Worm (Caenorhabditis elegans) whole organism, L4 larva: ENCODE results near the gene F23D12.11.

Experiments
- F37D6.2 ChIP-seq: sonication (generic microtip); optimal IDR thresholded peaks from 2 replicates; lab custom pipeline; 2016; ENCODE audit warnings: mild to moderate bottlenecking, missing genetic modification characterization, missing compliant biosample characterization
- F49E8.2 ChIP-seq: sonication (generic microtip); optimal IDR thresholded peaks from 2 replicates; lab custom pipeline; 2016; ENCODE audit warnings: missing compliant biosample characterization, mild to moderate bottlenecking, missing genetic modification characterization, borderline replicate concordance
- ZK337.2 ChIP-seq: fragments of 200-800 bp; sonication (Bioruptor generic); IDR thresholded peaks from 2 replicates; pipeline ENCODE4 v1.3.6; 2022; ENCODE audit warnings: missing genetic modification reagents, missing genetic modification characterization, missing compliant biosample characterization
- ZK546.5 ChIP-seq, 2 experiments: sonication (generic microtip); optimal IDR thresholded peaks; 2 replicates each; lab custom pipeline; 2017; ENCODE audit warnings: missing biosample characterization in 2 of 2, missing genetic modification characterization in 2 of 2
- aha-1 ChIP-seq: fragments of 150-350 bp; peaks from one replicate; lab custom pipeline; 2014; ENCODE audit warnings: missing biosample characterization, missing genetic modification characterization
- ceh-20 ChIP-seq: fragments of 200-800 bp; sonication (Bioruptor generic); IDR thresholded peaks from 2 replicates; pipeline ENCODE4 v1.3.6; 2022; ENCODE audit warnings: missing genetic modification reagents, missing genetic modification characterization, missing compliant biosample characterization
- ces-1 ChIP-seq: fragments of 150-350 bp; sonication (generic microtip); optimal IDR thresholded peaks from 4 replicates; lab custom pipeline; 2014; ENCODE audit warnings: missing biosample characterization, missing genetic modification reagents, missing genetic modification characterization
- cey-2 ChIP-seq: sonication (generic microtip); optimal IDR thresholded peaks from 3 replicates; lab custom pipeline; 2017; ENCODE audit warnings: missing genetic modification characterization, mild to moderate bottlenecking, missing compliant biosample characterization, antibody characterized with exemption, borderline replicate concordance; ENCODE audit not compliant: insufficient read depth
- ctbp-1 ChIP-seq: fragments of 200-800 bp; sonication (Bioruptor generic); IDR thresholded peaks from 2 replicates; pipeline ENCODE4 v1.3.6; 2022; ENCODE audit warnings: missing genetic modification reagents, missing genetic modification characterization, missing compliant biosample characterization
- daf-16 ChIP-seq, 3 experiments: sonication (generic microtip); optimal IDR thresholded peaks; 2 replicates each; lab custom pipeline; 2016 to 2017; ENCODE audit warnings: missing genetic modification characterization in 3 of 3, missing genetic modification reagents in 3 of 3, mild to moderate bottlenecking in 2 of 3, missing compliant biosample characterization in 2 of 3, missing biosample characterization in 1 of 3, moderate library complexity in 1 of 3
- daf-8 ChIP-seq: fragments of 200-800 bp; sonication (Bioruptor generic); IDR thresholded peaks from 2 replicates; pipeline ENCODE4 v1.3.6; 2022; ENCODE audit warnings: missing genetic modification characterization, missing compliant biosample characterization
- dmd-8 ChIP-seq: fragments of 200-800 bp; sonication (Bioruptor generic); IDR thresholded peaks from 2 replicates; pipeline ENCODE4 v1.3.6; 2022; ENCODE audit warnings: missing genetic modification characterization, missing compliant biosample characterization
- dve-1 ChIP-seq: sonication (generic microtip); optimal IDR thresholded peaks from 2 replicates; lab custom pipeline; 2017; ENCODE audit warnings: antibody characterized with exemption, mild to moderate bottlenecking, missing genetic modification characterization, missing compliant biosample characterization; ENCODE audit not compliant: insufficient read depth
- egl-43 ChIP-seq: fragments of 200-800 bp; sonication (Bioruptor generic); IDR thresholded peaks from 2 replicates; pipeline ENCODE4 v1.3.6; 2022; ENCODE audit warnings: missing genetic modification reagents, missing genetic modification characterization, missing compliant biosample characterization
- hif-1 ChIP-seq, 2 experiments: sonication (generic microtip); optimal IDR thresholded peaks; 2 replicates each; lab custom pipeline; 2016 to 2017; ENCODE audit warnings: missing compliant biosample characterization in 2 of 2, missing genetic modification characterization in 2 of 2, missing genetic modification reagents in 2 of 2, missing genotype in 2 of 2, mild to moderate bottlenecking in 1 of 2
- hlh-30 ChIP-seq: sonication (generic microtip); optimal IDR thresholded peaks from 2 replicates; lab custom pipeline; 2017; ENCODE audit warnings: antibody characterized with exemption, mild to moderate bottlenecking, missing genetic modification characterization, missing compliant biosample characterization; ENCODE audit not compliant: insufficient read depth
- lin-1 ChIP-seq: fragments of 200-800 bp; sonication (Bioruptor generic); IDR thresholded peaks from 2 replicates; pipeline ENCODE4 v1.3.6; 2022; ENCODE audit warnings: missing genetic modification reagents, missing genetic modification characterization, missing compliant biosample characterization
- lin-13 ChIP-seq: fragments of 150-350 bp; optimal IDR thresholded peaks from 2 replicates; lab custom pipeline; 2014; ENCODE audit warnings: missing biosample characterization, missing genetic modification reagents, missing genetic modification characterization
- lin-39 ChIP-seq: fragments of 150-350 bp; optimal IDR thresholded peaks from 2 replicates; lab custom pipeline; 2014; ENCODE audit warnings: missing biosample characterization, missing genetic modification reagents, missing genetic modification characterization
- lsy-2 ChIP-seq, 2 experiments: fragments of 150-350 bp in 1 of 2; sonication (generic microtip) in 1 of 2; optimal IDR thresholded peaks; 2 replicates each; lab custom pipeline; 2014 to 2017; ENCODE audit warnings: missing biosample characterization in 2 of 2, missing genetic modification characterization in 2 of 2
- mdl-1 ChIP-seq, 2 experiments: fragments of 150-350 bp in 1 of 2; sonication (generic microtip) in 1 of 2; optimal IDR thresholded peaks; 2 replicates each; lab custom pipeline; 2014 to 2017; ENCODE audit warnings: missing biosample characterization in 2 of 2, missing genetic modification characterization in 2 of 2
- mep-1 ChIP-seq: fragments of 150-350 bp; sonication (generic microtip); optimal IDR thresholded peaks from 3 replicates; lab custom pipeline; 2014; ENCODE audit warnings: missing biosample characterization, missing genetic modification characterization
- mes-2 ChIP-seq: sonication (generic microtip); optimal IDR thresholded peaks from 2 replicates; lab custom pipeline; 2016; ENCODE audit warnings: missing genotype, mild to moderate bottlenecking, missing genetic modification characterization, missing compliant biosample characterization; ENCODE audit not compliant: poor library complexity, severe bottlenecking
- nhr-111 ChIP-seq: fragments of 200-800 bp; sonication (Bioruptor generic); optimal IDR thresholded peaks from 2 replicates; lab custom pipeline; 2018; ENCODE audit warnings: mild to moderate bottlenecking, missing genetic modification characterization, missing compliant biosample characterization
- nhr-28 ChIP-seq: fragments of 150-350 bp; optimal IDR thresholded peaks from 2 replicates; lab custom pipeline; 2014; ENCODE audit warnings: missing biosample characterization, missing genetic modification characterization
- nhr-41 ChIP-seq: fragments of 200-800 bp; sonication (Bioruptor generic); IDR thresholded peaks from 2 replicates; pipeline ENCODE4 v1.3.6; 2022; ENCODE audit warnings: missing genetic modification reagents, missing genetic modification characterization, missing compliant biosample characterization
- nhr-48 ChIP-seq: sonication (generic microtip); optimal IDR thresholded peaks from 2 replicates; lab custom pipeline; 2016; ENCODE audit warnings: mild to moderate bottlenecking, missing genetic modification characterization, missing compliant biosample characterization
- nhr-6 ChIP-seq: fragments of 150-350 bp; optimal IDR thresholded peaks from 2 replicates; lab custom pipeline; 2014; ENCODE audit warnings: missing biosample characterization, missing genetic modification characterization
- nhr-76 ChIP-seq: fragments of 150-350 bp; optimal IDR thresholded peaks from 2 replicates; lab custom pipeline; 2014; ENCODE audit warnings: missing biosample characterization, missing genetic modification characterization
- pha-4 ChIP-seq, 2 experiments: fragments of 150-350 bp in 1 of 2; fragments of 200-800 bp in 1 of 2; sonication (Bioruptor generic) in 1 of 2; IDR thresholded peaks in 1 of 2; optimal IDR thresholded peaks in 1 of 2; 2 replicates each; pipeline versions ENCODE4 v1.3.6 to Lab custom; 2014 to 2022; ENCODE audit warnings: missing genetic modification characterization in 2 of 2, missing genetic modification reagents in 2 of 2, missing biosample characterization in 1 of 2, missing compliant biosample characterization in 1 of 2
- rbr-2 ChIP-seq: sonication (generic microtip); optimal IDR thresholded peaks from 2 replicates; lab custom pipeline; 2016; ENCODE audit warnings: missing genotype, missing genetic modification characterization, missing compliant biosample characterization
- saeg-2 ChIP-seq: fragments of 200-800 bp; sonication (Bioruptor generic); IDR thresholded peaks from 2 replicates; pipeline ENCODE4 v1.3.6; 2022; ENCODE audit warnings: missing genetic modification reagents, missing genetic modification characterization, missing compliant biosample characterization
- set-16 ChIP-seq: fragments of 200-800 bp; sonication (Bioruptor generic); IDR thresholded peaks from 2 replicates; pipeline ENCODE4 v1.3.6; 2022; ENCODE audit warnings: missing genetic modification reagents, missing genetic modification characterization, missing compliant biosample characterization
- spr-1 ChIP-seq: sonication (generic microtip); optimal IDR thresholded peaks from 2 replicates; lab custom pipeline; 2016; ENCODE audit warnings: mild to moderate bottlenecking, missing genetic modification characterization, missing compliant biosample characterization
- spr-3 ChIP-seq: fragments of 200-800 bp; sonication (Bioruptor generic); optimal IDR thresholded peaks from 2 replicates; lab custom pipeline; 2018; ENCODE audit warnings: mild to moderate bottlenecking, missing genetic modification characterization, missing compliant biosample characterization
- unc-62 ChIP-seq, 3 experiments: fragments of 150-350 bp in 1 of 3; sonication (generic microtip); optimal IDR thresholded peaks in 2 of 3; peaks in 1 of 3; 1 replicate in 1 of 3; 2 replicates in 2 of 3; lab custom pipeline; 2014 to 2017; ENCODE audit warnings: missing biosample characterization in 3 of 3, missing genetic modification characterization in 3 of 3, missing genetic modification reagents in 3 of 3, missing genotype in 1 of 3
- vab-7 ChIP-seq: fragments of 200-800 bp; sonication (Bioruptor generic); IDR thresholded peaks from 2 replicates; pipeline ENCODE4 v1.3.6; 2022; ENCODE audit warnings: missing genetic modification reagents, missing genetic modification characterization, missing compliant biosample characterization
- zfp-2 ChIP-seq: sonication (generic microtip); optimal IDR thresholded peaks from 2 replicates; lab custom pipeline; 2016; ENCODE audit warnings: mild to moderate bottlenecking, missing genetic modification characterization, missing compliant biosample characterization
- zfp-3 ChIP-seq: fragments of 200-800 bp; sonication (Bioruptor generic); conservative IDR thresholded peaks from 2 replicates; pipeline ENCODE4 v1.3.6; 2022; ENCODE audit warnings: missing genetic modification reagents, missing genetic modification characterization, missing compliant biosample characterization
- zip-11 ChIP-seq: fragments of 200-800 bp; sonication (Bioruptor generic); IDR thresholded peaks from 2 replicates; pipeline ENCODE4 v1.3.6; 2022; ENCODE audit warnings: missing genetic modification characterization, missing compliant biosample characterization

Gene F23D12.11

DNA sequence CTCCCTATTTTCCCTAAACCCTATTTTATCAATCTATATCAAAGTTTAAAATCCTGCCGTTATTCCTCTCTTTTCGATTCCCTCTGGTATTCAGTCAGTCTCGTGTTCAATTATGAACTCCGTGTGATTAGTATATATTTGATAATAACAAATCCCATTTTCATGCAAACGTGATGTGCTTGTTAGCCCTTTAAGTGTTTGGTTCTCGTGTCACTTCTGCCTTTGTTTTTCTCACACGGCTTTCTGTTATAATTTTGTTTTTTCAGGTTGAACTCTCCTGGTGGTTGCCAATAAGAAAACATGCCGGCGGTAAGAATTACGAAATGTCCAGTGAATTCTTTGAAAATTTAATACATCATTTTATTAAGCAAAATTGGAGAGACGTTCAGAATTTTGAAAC is 42.0 kb upstream of the F23D12.11 start, which contains the start of gene M163.21:
M163.21 (plus strand) TSS at position 301 of the 400 bp plus-strand sequence.
- no peak for TF ChIP-seq aha-1 (tag; lab: Kevin White, UChicago)
- no peak for TF ChIP-seq F49E8.2 (tag; lab: Kevin White, UChicago)
- TF ChIP-seq, all 104 proteins: peak for 0

DNA sequence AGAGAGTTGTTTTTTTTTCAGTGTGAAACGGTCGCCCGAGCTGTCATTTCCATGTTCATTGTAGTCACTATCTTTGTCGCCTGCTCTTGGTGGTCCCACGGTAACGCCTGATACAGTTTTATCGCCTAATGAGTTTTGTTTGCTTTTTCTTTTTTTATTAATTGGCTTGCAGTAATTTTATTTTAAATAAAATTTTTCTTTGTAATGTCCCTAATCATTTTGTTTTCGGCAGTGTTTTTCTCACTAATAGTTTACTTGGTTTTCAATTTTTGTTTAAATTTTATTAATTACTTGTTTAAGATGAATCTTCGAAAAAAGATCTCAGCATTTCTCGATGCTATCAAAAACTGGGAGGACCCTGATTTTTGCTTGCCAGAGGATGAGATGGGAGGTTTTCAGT is 41.0 kb upstream of the F23D12.11 start, which contains the start of gene M163.22:
M163.22 (plus strand) TSS at position 301 of the 400 bp plus-strand sequence.
- TF ChIP-seq ZK546.5 (tag; optimal IDR thresholded peaks at IDR 0.05; lab: Kevin White, UChicago) = no peak
- no peak for TF ChIP-seq ces-1 (GFP tag; lab: Kevin White, UChicago)
- no peak for TF ChIP-seq zip-11 (GFP tag; lab: Robert Waterston, UW)
- TF ChIP-seq dve-1 (tag; lab: Kevin White, UChicago) = no peak
- TF ChIP-seq egl-43 (GFP tag; lab: Robert Waterston, UW) = no peak
- no peak for TF ChIP-seq nhr-28
- no peak for TF ChIP-seq ctbp-1 (GFP tag; lab: Robert Waterston, UW)
- no peak for TF ChIP-seq nhr-48 (tag; lab: Kevin White, UChicago)
- no peak for TF ChIP-seq mdl-1 (tag; optimal IDR thresholded peaks at IDR 0.05; lab: Kevin White, UChicago)
- no peak for TF ChIP-seq F49E8.2 (tag; lab: Kevin White, UChicago)
- TF ChIP-seq nhr-6 (tag; lab: Kevin White, UChicago) = no peak
- no peak for TF ChIP-seq set-16 (GFP tag; lab: Robert Waterston, UW)
- no peak for TF ChIP-seq daf-16 (GFP tag; optimal IDR thresholded peaks at IDR 0.05; lab: Kevin White, UChicago)
- TF ChIP-seq daf-16 (tag; optimal IDR thresholded peaks at IDR 0.05; lab: Kevin White, UChicago) = no peak
- TF ChIP-seq F37D6.2 (tag; lab: Kevin White, UChicago) = no peak
- no peak for TF ChIP-seq mep-1
- TF ChIP-seq lin-13 (GFP tag; lab: Kevin White, UChicago) = no peak

DNA sequence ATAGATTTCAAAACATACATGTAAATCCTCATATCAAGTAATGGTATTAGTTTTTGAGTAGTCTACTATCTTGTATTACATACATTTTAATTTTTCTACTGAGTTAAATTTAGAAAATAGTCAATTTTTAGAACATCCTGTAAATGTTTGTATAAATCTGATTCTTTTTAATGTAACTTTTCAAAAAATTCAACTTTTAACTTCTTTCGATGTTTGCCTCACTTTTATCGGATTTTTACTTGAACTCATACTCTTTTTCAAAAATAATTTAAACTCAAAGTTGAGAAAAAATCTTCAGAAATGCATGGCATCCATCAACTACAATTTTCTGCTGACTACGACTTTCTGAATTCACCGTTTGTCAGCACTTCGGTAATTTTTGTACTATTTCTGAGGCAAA is 40.0 kb upstream of the F23D12.11 start, which contains the start of gene M163.7:
M163.7 (plus strand) TSS at position 301 of the 400 bp plus-strand sequence.
- TF ChIP-seq vab-7 (GFP tag; lab: Robert Waterston, UW) (no peak), lin-13 (GFP tag; lab: Kevin White, UChicago) (no peak)

DNA sequence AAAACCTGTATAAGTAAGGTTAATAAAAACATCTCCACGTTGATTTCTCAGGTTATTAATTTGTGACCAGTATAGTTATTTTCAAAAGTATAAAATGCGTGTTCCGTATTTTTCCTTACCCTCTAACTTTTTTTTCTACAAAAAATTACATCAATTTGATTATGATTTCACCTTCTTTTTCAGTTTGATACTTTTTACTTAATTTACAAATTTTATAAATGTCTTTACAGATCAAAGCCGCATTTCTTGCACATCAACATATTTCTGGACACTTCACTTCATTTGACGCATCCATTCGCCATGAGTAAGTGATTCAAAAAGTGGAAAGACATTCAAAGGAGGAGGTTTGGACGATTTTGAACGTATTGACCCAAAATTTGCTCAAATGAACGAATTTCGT is 35.9 kb upstream of the F23D12.11 start, which contains the start of gene Y66C5A.2:
Y66C5A.2 (plus strand) TSS at position 301 of the 400 bp plus-strand sequence.
- TF ChIP-seq dmd-8 (GFP tag; lab: Robert Waterston, UW) = no peak
- no peak for TF ChIP-seq mdl-1 (tag; optimal IDR thresholded peaks at IDR 0.05; lab: Kevin White, UChicago)
- no peak for TF ChIP-seq F37D6.2 (tag; lab: Kevin White, UChicago)
- no peak for TF ChIP-seq saeg-2 (GFP tag; lab: Robert Waterston, UW)
- no peak for TF ChIP-seq spr-1
- TF ChIP-seq spr-3 (GFP tag; lab: Kevin White, UChicago) = no peak
- TF ChIP-seq mes-2 (tag; lab: Kevin White, UChicago) = no peak
- no peak for TF ChIP-seq nhr-76
- no peak for TF ChIP-seq ZK337.2 (GFP tag; lab: Robert Waterston, UW)
- TF ChIP-seq lin-1 (GFP tag; lab: Robert Waterston, UW) = no peak
- no peak for TF ChIP-seq zip-11 (GFP tag; lab: Robert Waterston, UW)
- TF ChIP-seq ceh-20 = no peak
- TF ChIP-seq vab-7 (GFP tag; lab: Robert Waterston, UW) = no peak
- no peak for TF ChIP-seq daf-8
- no peak for TF ChIP-seq lin-39 (tag; lab: Kevin White, UChicago)
- TF ChIP-seq F49E8.2 (tag; lab: Kevin White, UChicago) = no peak
- no peak for TF ChIP-seq nhr-111 (GFP tag; lab: Kevin White, UChicago)
- no peak for TF ChIP-seq zfp-2 (tag; lab: Kevin White, UChicago)

DNA sequence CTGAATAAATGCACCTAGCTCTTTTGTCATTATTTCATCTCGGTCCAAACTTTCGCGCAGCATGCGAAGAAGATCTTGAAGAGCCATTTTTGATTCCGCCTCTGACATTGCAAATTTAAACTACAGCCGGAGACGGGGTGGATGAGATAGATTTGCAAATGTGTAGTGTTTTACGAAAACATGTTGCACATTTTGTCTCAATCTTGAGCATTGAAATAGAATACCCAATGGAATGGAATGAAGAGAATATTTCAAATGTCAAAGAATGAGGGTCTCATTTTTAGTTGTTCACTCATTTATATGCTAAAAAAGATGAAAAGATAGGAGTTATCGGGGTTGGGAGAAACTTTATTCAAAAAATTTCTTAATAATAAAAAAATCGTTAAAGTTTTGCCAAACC is 30.9 kb upstream of the F23D12.11 start, which contains the start of gene Y66C5A.1:
Y66C5A.1 (minus strand) TSS at position 101 of the 400 bp plus-strand sequence.
- TF ChIP-seq hlh-30 (no peak), hif-1 (tag; optimal IDR thresholded peaks at IDR 0.05; lab: Kevin White, UChicago) (no peak), cey-2 (tag; lab: Kevin White, UChicago) (no peak), rbr-2 (tag; lab: Kevin White, UChicago) (no peak), ceh-20 (no peak), lsy-2 (tag; optimal IDR thresholded peaks at IDR 0.05; lab: Kevin White, UChicago) (no peak), pha-4 (GFP tag; IDR thresholded peaks at IDR 0.05; lab: Robert Waterston, UW) (no peak), pha-4 (tag; optimal IDR thresholded peaks at IDR 0.05; lab: Kevin White, UChicago) (no peak), zfp-3 (GFP tag; lab: Robert Waterston, UW) (no peak), F37D6.2 (tag; lab: Kevin White, UChicago) (no peak), unc-62 (GFP tag; optimal IDR thresholded peaks at IDR 0.05 in 1 of 2; lab: Kevin White, UChicago) (no peak), unc-62 (tag; optimal IDR thresholded peaks at IDR 0.05; lab: Kevin White, UChicago) (no peak), nhr-6 (tag; lab: Kevin White, UChicago) (no peak), nhr-41 (GFP tag; lab: Robert Waterston, UW) (no peak)
